Fruit fly (Drosophila melanogaster) whole organism, wandering third instar larva: ENCODE results near the gene CG7031.

Experiments
- CG9705 ChIP-seq: fragments of 200-800 bp; sonication (Bioruptor generic); optimal IDR thresholded peaks from 2 replicates; lab custom pipeline; 2018; ENCODE audit warnings: missing biosample characterization, mild to moderate bottlenecking, missing genetic modification characterization
- jim ChIP-seq: fragments of 175-275, 200-325 bp; sonication (Bioruptor generic); optimal IDR thresholded peaks from 2 replicates; lab custom pipeline; 2016; ENCODE audit warnings: missing biosample characterization, mild to moderate bottlenecking, missing genetic modification characterization

DNA sequence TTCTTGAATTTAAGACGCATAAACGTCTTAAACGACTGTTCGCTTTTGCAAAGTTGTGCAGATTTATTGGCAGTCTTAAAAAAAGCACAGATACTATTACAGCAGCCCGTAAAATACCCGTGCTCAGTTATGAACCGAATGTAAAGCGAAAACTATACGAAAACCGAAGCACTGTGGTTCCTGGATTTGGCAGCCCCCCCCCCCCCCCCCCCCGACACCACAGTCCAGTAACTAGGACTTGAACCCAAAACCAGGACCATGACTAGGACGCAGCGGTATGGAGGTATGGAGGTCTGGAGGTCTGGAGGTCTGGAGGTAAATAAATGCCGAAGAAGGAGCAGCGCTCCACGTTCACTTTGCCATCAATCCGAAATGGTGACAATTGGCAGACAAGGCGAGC is 29.3 kb downstream of the CG7031 start:
- no peak for TF ChIP-seq CG9705
- TF ChIP-seq jim (GFP tag; lab: Kevin White, UChicago), result no peak
